Worm (Caenorhabditis elegans) whole organism, L2 larva: ENCODE data around the gene ceh-22.

ENCODE experiments used
- ama-1 ChIP-seq: fragments of 150-350 bp; optimal IDR thresholded peaks from 2 replicates; lab custom pipeline; 2018; ENCODE audit warnings: inconsistent platforms
- ceh-16 ChIP-seq: fragments of 150-350 bp; optimal IDR thresholded peaks from 2 replicates; lab custom pipeline; 2014; ENCODE audit warnings: missing biosample characterization, missing genetic modification characterization
- ceh-82 ChIP-seq: fragments of 150-350 bp; optimal IDR thresholded peaks from 2 replicates; lab custom pipeline; 2014; ENCODE audit warnings: missing biosample characterization, missing genetic modification characterization
- dmd-4 ChIP-seq: sonication (generic microtip); optimal IDR thresholded peaks from 2 replicates; lab custom pipeline; 2017; ENCODE audit warnings: missing biosample characterization, missing genetic modification characterization
- lsy-2 ChIP-seq, 2 experiments: fragments of 150-350 bp in 1 of 2; sonication (generic microtip) in 1 of 2; optimal IDR thresholded peaks; 2 replicates each; lab custom pipeline; 2014 to 2017; ENCODE audit warnings: missing biosample characterization in 2 of 2, missing genetic modification characterization in 2 of 2
- mab-5 ChIP-seq: fragments of 150-350 bp; optimal IDR thresholded peaks from 2 replicates; lab custom pipeline; 2014; ENCODE audit warnings: missing biosample characterization, missing genetic modification characterization
- nhr-25 ChIP-seq: fragments of 150-350 bp; sonication (generic microtip); optimal IDR thresholded peaks from 3 replicates; lab custom pipeline; 2014; ENCODE audit warnings: missing biosample characterization, missing genetic modification characterization
- sem-4 ChIP-seq: fragments of 150-350 bp; optimal IDR thresholded peaks from 2 replicates; lab custom pipeline; 2014; ENCODE audit warnings: missing biosample characterization, missing genetic modification reagents, missing genetic modification characterization
- unc-39 ChIP-seq: fragments of 150-350 bp; optimal IDR thresholded peaks from 2 replicates; lab custom pipeline; 2014; ENCODE audit warnings: missing biosample characterization, missing genetic modification characterization
- ztf-4 ChIP-seq: fragments of 150-350 bp; optimal IDR thresholded peaks from 2 replicates; lab custom pipeline; 2014; ENCODE audit warnings: missing biosample characterization, missing genetic modification characterization

DNA sequence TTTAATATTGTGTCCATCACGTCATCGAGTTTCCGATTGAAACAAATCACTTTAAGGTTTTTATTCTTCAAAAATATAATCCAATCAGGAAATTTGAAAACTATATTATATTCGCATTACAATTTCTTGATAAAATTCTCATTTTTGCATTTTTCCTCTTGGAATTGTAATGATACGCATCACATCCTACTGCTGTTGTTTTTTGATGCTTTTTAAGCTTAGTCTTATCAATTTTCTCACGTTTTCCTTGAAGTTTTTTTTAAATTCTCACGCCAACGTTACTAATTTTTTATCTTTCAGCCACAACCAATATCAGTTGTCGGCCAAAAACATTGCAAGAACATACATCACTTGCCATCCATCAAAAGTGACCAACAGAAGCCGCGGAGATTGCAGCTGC, 10.4 kb downstream of the ceh-22 start, which contains the start of gene gsp-1:
- TF ChIP-seq ztf-4 (tag; lab: Kevin White, UChicago) = no peak
- no peak for TF ChIP-seq dmd-4 (tag; lab: Kevin White, UChicago)
- TF ChIP-seq ceh-82 (tag; lab: Kevin White, UChicago) = no peak
- TF ChIP-seq nhr-25 = no peak
- TF ChIP-seq ceh-16 (tag; lab: Kevin White, UChicago) = no peak
- no peak for TF ChIP-seq unc-39 (tag; lab: Kevin White, UChicago)
- no peak for TF ChIP-seq lsy-2 (tag; optimal IDR thresholded peaks at IDR 0.05; lab: Kevin White, UChicago)
- TF ChIP-seq sem-4 (tag; lab: Kevin White, UChicago) = no peak
- no peak for TF ChIP-seq ama-1 (lab: Kevin White, UChicago)
- TF ChIP-seq mab-5 = no peak
